Fruit fly (Drosophila melanogaster) whole organism: ENCODE results near the gene her.

Experiments
- CG8478 ChIP-seq: fragments of >200 bp; optimal IDR thresholded peaks from 2 replicates; lab custom pipeline; 2018; ENCODE audit warnings: inconsistent platforms
- psq ChIP-seq: fragments of >200 bp; optimal IDR thresholded peaks from 2 replicates; lab custom pipeline; 2017

DNA sequence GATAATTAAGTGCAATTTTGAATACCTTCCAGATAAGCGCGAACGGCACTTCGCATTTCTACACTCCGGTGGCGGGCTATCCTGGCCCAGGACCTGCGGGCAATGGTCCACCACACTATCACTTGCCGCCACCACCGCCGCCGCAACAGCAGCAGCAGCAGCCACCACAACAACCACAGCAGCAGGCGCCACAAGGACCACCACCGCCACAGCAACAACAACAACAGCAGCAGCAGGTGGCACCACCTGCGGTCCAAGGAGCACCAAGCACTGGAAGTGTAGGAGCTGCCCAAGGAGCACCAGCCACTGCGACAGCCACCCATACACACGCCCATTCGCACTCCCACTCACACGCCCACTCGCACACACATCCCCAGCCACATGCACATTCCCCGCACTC is 19.5 kb upstream of the her start:
- no peak for TF ChIP-seq psq (lab: Kevin White, UChicago)
- no peak for TF ChIP-seq CG8478 (lab: Kevin White, UChicago)
